Fruit fly (Drosophila melanogaster): ENCODE measurements around the gene Doc1.
A peak's percentile ranks its signal among the peaks of the same experiment; 100 is the strongest.

Gene Doc1

dm6 chr3L:9047062-9047461 lies 5.9 kb downstream of the Doc1 start, which contains the start of gene Argk2:
Argk2 (plus strand) TSS chr3L:9047439.
- TF ChIP-seq eg (GFP tag; IDR thresholded peaks at IDR 0.05) (peak; percentile 54; the same call in 1 of the 3 replicates), CG3032 (tag; optimal IDR thresholded peaks at IDR 0.05) (peak; percentile 8), CG10669 (GFP tag; optimal IDR thresholded peaks at IDR 0.05) (no peak), Eip78C (GFP tag) (peak; percentile 7), CG8632 (GFP tag; optimal IDR thresholded peaks at IDR 0.05) (no peak), CG10631 (GFP tag; optimal IDR thresholded peaks at IDR 0.05) (no peak), CG8119 (GFP tag; IDR thresholded peaks at IDR 0.05) (no peak)

DNA sequence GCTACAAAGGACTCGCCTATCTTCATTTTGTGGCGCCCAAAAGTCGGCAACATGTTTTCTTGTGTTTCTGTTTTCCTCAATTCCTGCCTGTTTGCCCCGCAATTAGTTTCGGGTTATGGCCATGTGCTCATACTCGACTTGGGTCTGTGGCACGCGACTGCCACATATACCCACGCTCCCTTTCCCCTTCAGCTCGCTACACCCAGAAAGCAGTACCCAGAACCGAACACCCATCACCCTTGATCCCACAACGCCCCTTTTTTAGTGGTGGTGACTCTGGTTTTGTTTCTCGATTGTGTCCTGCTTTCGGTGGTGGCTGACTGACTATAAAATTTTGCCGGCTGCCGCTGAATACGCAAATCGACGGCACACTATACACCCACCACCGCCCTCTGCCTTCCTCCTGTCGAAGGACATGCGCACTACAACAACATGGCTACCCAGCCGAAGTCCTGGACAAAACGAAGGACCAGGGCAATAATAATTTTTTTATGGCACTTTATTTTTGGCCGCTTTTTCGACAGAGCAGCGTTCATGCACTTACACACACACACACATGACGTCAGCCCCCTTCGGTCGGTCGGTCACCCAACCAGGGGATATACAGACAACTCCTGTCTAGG lies 9.4 kb downstream of the Doc1 start:
- TF ChIP-seq spab (GFP tag; optimal IDR thresholded peaks at IDR 0.05), result no peak
- TF ChIP-seq topi (GFP tag; optimal IDR thresholded peaks at IDR 0.05), result no peak
- TF ChIP-seq CG11294 (GFP tag; IDR thresholded peaks at IDR 0.05), result no peak
- no peak for TF ChIP-seq CG7368 (GFP tag; optimal IDR thresholded peaks at IDR 0.05)
- TF ChIP-seq Sox14 (GFP tag; optimal IDR thresholded peaks at IDR 0.05), result no peak
- TF ChIP-seq fd85E (GFP tag; optimal IDR thresholded peaks at IDR 0.05), result no peak
- no peak for TF ChIP-seq eg (GFP tag; IDR thresholded peaks at IDR 0.05)
- no peak for TF ChIP-seq Eip93F (GFP tag; optimal IDR thresholded peaks at IDR 0.05)

dm6 chr3L:9051830-9052259 lies 10.7 kb downstream of the Doc1 start:
- no peak for TF ChIP-seq CG6808 (GFP tag; optimal IDR thresholded peaks at IDR 0.05)
- peak; percentile 19 for TF ChIP-seq Eip78C (GFP tag)

- TF ChIP-seq CG8119 (GFP tag; IDR thresholded peaks at IDR 0.05) (no peak), net (GFP tag; optimal IDR thresholded peaks at IDR 0.05) (no peak), acj6 (GFP tag; optimal IDR thresholded peaks at IDR 0.05) (no peak)
These were observed 11.8 kb downstream of the Doc1 start for dm6 chr3L:9052798-9053541.

DNA sequence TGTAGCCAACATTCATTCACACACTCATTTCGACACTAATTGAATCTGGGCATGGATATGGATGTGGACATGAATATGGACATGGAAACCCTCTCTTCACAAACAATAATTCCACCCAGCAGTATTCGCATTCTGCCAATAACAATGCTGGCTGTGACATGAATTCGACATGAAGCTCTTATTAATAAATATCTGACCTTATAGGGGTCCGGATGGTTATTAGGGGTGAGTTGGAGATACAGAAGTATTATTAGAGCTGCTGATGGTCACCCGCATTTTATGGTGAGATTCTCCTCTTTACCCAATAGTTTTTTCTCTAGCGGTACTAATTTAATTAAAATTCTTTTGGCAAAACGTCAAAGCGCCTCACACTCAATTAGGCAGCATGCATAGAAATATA lies 13.1 kb downstream of the Doc1 start:
- TF ChIP-seq Hr38 (GFP tag; optimal IDR thresholded peaks at IDR 0.05) (no peak), Gug (GFP tag; IDR thresholded peaks at IDR 0.05) (no peak), CG6163 (GFP tag; IDR thresholded peaks at IDR 0.05) (no peak), Eip75B (GFP tag; optimal IDR thresholded peaks at IDR 0.05) (no peak), CG6854 (GFP tag; optimal IDR thresholded peaks at IDR 0.05) (no peak), fkh (GFP tag; optimal IDR thresholded peaks at IDR 0.05) (no peak), Smox (GFP tag; optimal IDR thresholded peaks at IDR 0.05) (no peak), esn (GFP tag; optimal IDR thresholded peaks at IDR 0.05) (no peak), CG4318 (GFP tag; optimal IDR thresholded peaks at IDR 0.05) (no peak), fd59A (GFP tag; optimal IDR thresholded peaks at IDR 0.05) (no peak), Sox14 (GFP tag; optimal IDR thresholded peaks at IDR 0.05) (no peak), Ets96B (tag; optimal IDR thresholded peaks at IDR 0.05) (no peak), Ets21C (GFP tag; optimal IDR thresholded peaks at IDR 0.05) (no peak), topi (GFP tag; optimal IDR thresholded peaks at IDR 0.05) (no peak), cyc (GFP tag; optimal IDR thresholded peaks at IDR 0.05) (no peak), spab (GFP tag; optimal IDR thresholded peaks at IDR 0.05) (no peak), CG6792 (GFP tag; optimal IDR thresholded peaks at IDR 0.05) (no peak), achi (GFP tag; optimal IDR thresholded peaks at IDR 0.05) (no peak), Hr39 (GFP tag; optimal IDR thresholded peaks at IDR 0.05) (no peak), fd85E (GFP tag; optimal IDR thresholded peaks at IDR 0.05) (no peak)

Measured in whole organism, prepupa.